Worm (Caenorhabditis elegans): ENCODE measurements around the gene bli-5.

Gene bli-5

ce11 chrIII:13390789-13391188 lies 38.8 kb downstream of the bli-5 start:
- no peak for TF ChIP-seq ceh-28 (tag; optimal IDR thresholded peaks at IDR 0.05)
- no peak for TF ChIP-seq D1046.2 (GFP tag; IDR thresholded peaks at IDR 0.05)
- no peak for TF ChIP-seq dve-1 (tag; optimal IDR thresholded peaks at IDR 0.05; ENCODE audit: insufficient read depth)
- TF ChIP-seq F10B5.3 (tag; optimal IDR thresholded peaks at IDR 0.05), result no peak
- no peak for TF ChIP-seq jun-1 (tag; optimal IDR thresholded peaks at IDR 0.05)
- TF ChIP-seq lin-1 (GFP tag; IDR thresholded peaks at IDR 0.05), result no peak
- TF ChIP-seq madf-5 (GFP tag; IDR thresholded peaks at IDR 0.05), result no peak
- TF ChIP-seq pha-4 (GFP tag; IDR thresholded peaks at IDR 0.05), result no peak
- no peak for TF ChIP-seq pha-4 (tag; optimal IDR thresholded peaks at IDR 0.05)
- TF ChIP-seq zfp-3 (GFP tag; conservative IDR thresholded peaks at IDR 0.05), result no peak
- no peak for TF ChIP-seq lim-7 (GFP tag; IDR thresholded peaks at IDR 0.05)
- TF ChIP-seq lsy-2 (tag; optimal IDR thresholded peaks at IDR 0.05), result no peak
- TF ChIP-seq dmd-9 (GFP tag; IDR thresholded peaks at IDR 0.05), result no peak
- TF ChIP-seq T20F7.1 (GFP tag; optimal IDR thresholded peaks at IDR 0.05), result no peak
- no peak for TF ChIP-seq ztf-11 (tag; optimal IDR thresholded peaks at IDR 0.05)
- no peak for TF ChIP-seq arid-1 (GFP tag; conservative IDR thresholded peaks at IDR 0.05)
- no peak for TF ChIP-seq nhr-77 (tag; optimal IDR thresholded peaks at IDR 0.05)

ce11 chrIII:13389078-13389477 lies 40.5 kb downstream of the bli-5 start, which contains the start of gene T03F6.3:
T03F6.3 (plus strand) TSS chrIII:13389395.
- no peak for TF ChIP-seq daf-19 (GFP tag; conservative IDR thresholded peaks at IDR 0.05)
- no peak for TF ChIP-seq nhr-76 (tag; optimal IDR thresholded peaks at IDR 0.05)
- no peak for TF ChIP-seq lir-3 (tag; optimal IDR thresholded peaks at IDR 0.05)
- no peak for TF ChIP-seq lsy-2 (tag; optimal IDR thresholded peaks at IDR 0.05)

- TF ChIP-seq nhr-42 (GFP tag; IDR thresholded peaks at IDR 0.05) (no peak), hlh-30 (tag; optimal IDR thresholded peaks at IDR 0.05; ENCODE audit: insufficient read depth) (no peak), pqm-1 (tag; optimal IDR thresholded peaks at IDR 0.05) (peak; percentile 60), php-3 (GFP tag; IDR thresholded peaks at IDR 0.05) (peak; percentile 66; the same call in 1 of the 2 replicates), cey-2 (tag; optimal IDR thresholded peaks at IDR 0.05; ENCODE audit: borderline replicate concordance, insufficient read depth) (no peak), nhr-11 (tag; optimal IDR thresholded peaks at IDR 0.05) (no peak), nhr-76 (tag; optimal IDR thresholded peaks at IDR 0.05) (no peak), dmd-6 (GFP tag; IDR thresholded peaks at IDR 0.05) (peak; percentile 23; the same call in 1 of the 2 replicates), lsy-2 (tag; optimal IDR thresholded peaks at IDR 0.05) (no peak), dve-1 (tag; optimal IDR thresholded peaks at IDR 0.05; ENCODE audit: insufficient read depth) (peak; percentile 47), nhr-28 (tag; optimal IDR thresholded peaks at IDR 0.05) (peak; percentile 31), vab-7 (GFP tag; IDR thresholded peaks at IDR 0.05) (no peak), nhr-111 (GFP tag; optimal IDR thresholded peaks at IDR 0.05) (no peak), daf-16 (GFP tag; optimal IDR thresholded peaks at IDR 0.05) (no peak), daf-16 (tag; optimal IDR thresholded peaks at IDR 0.05) (peak; percentile 89), dmd-8 (GFP tag; IDR thresholded peaks at IDR 0.05) (no peak)
Measured at ce11 chrIII:13388621-13389020, 40.9 kb downstream of the bli-5 start.

- TF ChIP-seq nhr-41 (GFP tag; IDR thresholded peaks at IDR 0.05), result no peak
- no peak for TF ChIP-seq nhr-48 (tag; optimal IDR thresholded peaks at IDR 0.05)
- no peak for TF ChIP-seq F10B5.3 (tag; optimal IDR thresholded peaks at IDR 0.05)
- TF ChIP-seq ceh-20 (GFP tag; IDR thresholded peaks at IDR 0.05), result no peak
- TF ChIP-seq nhr-42 (GFP tag; IDR thresholded peaks at IDR 0.05), result no peak
- no peak for TF ChIP-seq rbr-2 (tag; optimal IDR thresholded peaks at IDR 0.05)
- no peak for TF ChIP-seq nhr-6 (tag; optimal IDR thresholded peaks at IDR 0.05)
- no peak for TF ChIP-seq dmd-6 (GFP tag; IDR thresholded peaks at IDR 0.05)
- TF ChIP-seq F44E2.7 (GFP tag; IDR thresholded peaks at IDR 0.05), result no peak
- TF ChIP-seq Y105C5A.15 (GFP tag; IDR thresholded peaks at IDR 0.05), result no peak
- TF ChIP-seq egl-27 (tag; optimal IDR thresholded peaks at IDR 0.05), result no peak
- TF ChIP-seq lin-13 (GFP tag; optimal IDR thresholded peaks at IDR 0.05), result no peak
- no peak for TF ChIP-seq F26F4.8 (GFP tag; conservative IDR thresholded peaks at IDR 0.05)
- TF ChIP-seq ces-1 (GFP tag; optimal IDR thresholded peaks at IDR 0.05), result no peak
- no peak for TF ChIP-seq hlh-11 (tag; optimal IDR thresholded peaks at IDR 0.05)
- no peak for TF ChIP-seq Y75B8A.6 (GFP tag; IDR thresholded peaks at IDR 0.05)
Measured at ce11 chrIII:13385850-13386249, 43.7 kb downstream of the bli-5 start, which contains the start of gene T03F6.4. T03F6.4 (plus strand) TSS chrIII:13386150.

Data from whole organism, L4 larva.